Worm (Caenorhabditis elegans) whole organism, mixed stage, embryonic: Measurements from ENCODE around the gene F41C3.1.

Experiments used
- bed-3 ChIP-seq: fragments of 200-800 bp; sonication (Bioruptor generic); optimal IDR thresholded peaks from 3 replicates; lab custom pipeline; 2018; ENCODE audit warnings: mild to moderate bottlenecking, missing genetic modification characterization, moderate library complexity, missing compliant biosample characterization
- ham-2 ChIP-seq: fragments of 200-800 bp; sonication (Bioruptor generic); optimal IDR thresholded peaks from 2 replicates; lab custom pipeline; 2018; ENCODE audit warnings: mild to moderate bottlenecking, missing genetic modification characterization, missing compliant biosample characterization
- lin-32 ChIP-seq: fragments of 200-800 bp; sonication (Bioruptor generic); optimal IDR thresholded peaks from 2 replicates; lab custom pipeline; 2018; ENCODE audit warnings: mild to moderate bottlenecking, missing genetic modification characterization, missing compliant biosample characterization
- mab-5 ChIP-seq: fragments of 150-350 bp; optimal IDR thresholded peaks from 2 replicates; lab custom pipeline; 2014; ENCODE audit warnings: missing biosample characterization, missing genetic modification characterization
- mls-2 ChIP-seq: sonication (generic microtip); optimal IDR thresholded peaks from 2 replicates; lab custom pipeline; 2016; ENCODE audit warnings: mild to moderate bottlenecking, missing genetic modification characterization, moderate library complexity, missing compliant biosample characterization
- nhr-2 ChIP-seq: fragments of 150-350 bp; optimal IDR thresholded peaks from 2 replicates; lab custom pipeline; 2014; ENCODE audit warnings: missing biosample characterization, missing genetic modification characterization
- nhr-28 ChIP-seq: fragments of 150-350 bp; optimal IDR thresholded peaks from 2 replicates; lab custom pipeline; 2014; ENCODE audit warnings: missing biosample characterization, missing genetic modification characterization
- sem-2 ChIP-seq: fragments of 200-800 bp; sonication (Bioruptor generic); optimal IDR thresholded peaks from 2 replicates; lab custom pipeline; 2018; ENCODE audit warnings: mild to moderate bottlenecking, missing genetic modification characterization, missing compliant biosample characterization
- unc-62 ChIP-seq: fragments of 150-350 bp; optimal IDR thresholded peaks from 2 replicates; lab custom pipeline; 2014; ENCODE audit warnings: missing biosample characterization, missing genetic modification reagents, missing genetic modification characterization

- no peak for TF ChIP-seq mab-5
- no peak for TF ChIP-seq bed-3 (GFP tag; lab: Kevin White, UChicago)
- TF ChIP-seq nhr-28 (tag; lab: Kevin White, UChicago): no peak
- no peak for TF ChIP-seq sem-2 (GFP tag; lab: Kevin White, UChicago)
- no peak for TF ChIP-seq mls-2 (tag; lab: Kevin White, UChicago)
- no peak for TF ChIP-seq lin-32 (GFP tag; lab: Kevin White, UChicago)
- no peak for TF ChIP-seq unc-62 (GFP tag; lab: Kevin White, UChicago)
- TF ChIP-seq nhr-2 (tag; lab: Kevin White, UChicago): no peak
- TF ChIP-seq ham-2 (GFP tag; lab: Kevin White, UChicago): no peak
Observed at ce11 chrII:4747063-4747462, 5.0 kb upstream of the F41C3.1 start.
